Worm (Caenorhabditis elegans) whole organism, mixed stage, embryonic: ENCODE measurements around the gene apd-3.

Source experiments
- M03D4.4 ChIP-seq: sonication (generic microtip); optimal IDR thresholded peaks from 2 replicates; lab custom pipeline; 2017; ENCODE audit warnings: mild to moderate bottlenecking, missing genetic modification characterization, missing compliant biosample characterization
- bed-3 ChIP-seq: fragments of 200-800 bp; sonication (Bioruptor generic); optimal IDR thresholded peaks from 3 replicates; lab custom pipeline; 2018; ENCODE audit warnings: mild to moderate bottlenecking, missing genetic modification characterization, moderate library complexity, missing compliant biosample characterization
- blmp-1 ChIP-seq: fragments of 150-350 bp; optimal IDR thresholded peaks from 2 replicates; lab custom pipeline; 2014; ENCODE audit warnings: missing biosample characterization, missing genetic modification characterization
- ceh-39 ChIP-seq: fragments of 150-350 bp; optimal IDR thresholded peaks from 2 replicates; lab custom pipeline; 2014; ENCODE audit warnings: missing biosample characterization, missing genetic modification characterization
- ceh-43 ChIP-seq: fragments of 200-800 bp; sonication (Bioruptor generic); optimal IDR thresholded peaks from 2 replicates; lab custom pipeline; 2018; ENCODE audit warnings: mild to moderate bottlenecking, missing genetic modification characterization, moderate library complexity, missing compliant biosample characterization
- ceh-83 ChIP-seq: fragments of 200-800 bp; sonication (Bioruptor generic); optimal IDR thresholded peaks from 2 replicates; lab custom pipeline; 2018; ENCODE audit warnings: mild to moderate bottlenecking, missing genetic modification characterization, missing compliant biosample characterization
- ces-1 ChIP-seq: fragments of 150-350 bp; optimal IDR thresholded peaks from 2 replicates; lab custom pipeline; 2014; ENCODE audit warnings: missing biosample characterization, missing genetic modification reagents, missing genetic modification characterization
- cnd-1 ChIP-seq: fragments of 200-800 bp; sonication (Bioruptor generic); optimal IDR thresholded peaks from 2 replicates; lab custom pipeline; 2018; ENCODE audit warnings: mild to moderate bottlenecking, missing genetic modification characterization, missing compliant biosample characterization
- drap-1 ChIP-seq: fragments of 200-800 bp; sonication (Bioruptor generic); optimal IDR thresholded peaks from 3 replicates; lab custom pipeline; 2018; ENCODE audit warnings: mild to moderate bottlenecking, missing genetic modification characterization, missing compliant biosample characterization
- elt-1 ChIP-seq: sonication (generic microtip); optimal IDR thresholded peaks from 2 replicates; lab custom pipeline; 2017; ENCODE audit warnings: missing genetic modification characterization, mild to moderate bottlenecking, missing compliant biosample characterization, antibody characterized with exemption, moderate library complexity, borderline replicate concordance; ENCODE audit not compliant: insufficient read depth
- elt-3 ChIP-seq: fragments of 150-350 bp; optimal IDR thresholded peaks from 2 replicates; lab custom pipeline; 2014; ENCODE audit warnings: missing biosample characterization, missing genetic modification characterization
- flh-1 ChIP-seq: fragments of 200-800 bp; sonication (Bioruptor generic); optimal IDR thresholded peaks from 2 replicates; lab custom pipeline; 2018; ENCODE audit warnings: mild to moderate bottlenecking, missing genetic modification characterization, moderate library complexity, missing compliant biosample characterization
- ham-2 ChIP-seq: fragments of 200-800 bp; sonication (Bioruptor generic); optimal IDR thresholded peaks from 2 replicates; lab custom pipeline; 2018; ENCODE audit warnings: mild to moderate bottlenecking, missing genetic modification characterization, missing compliant biosample characterization
- hlh-1 ChIP-seq: fragments of 150-350 bp; optimal IDR thresholded peaks from 2 replicates; lab custom pipeline; 2014; ENCODE audit warnings: missing biosample characterization, missing genetic modification reagents, missing genetic modification characterization
- lin-13 ChIP-seq: fragments of 150-350 bp; optimal IDR thresholded peaks from 2 replicates; lab custom pipeline; 2014; ENCODE audit warnings: missing biosample characterization, missing genetic modification characterization
- lin-32 ChIP-seq: fragments of 200-800 bp; sonication (Bioruptor generic); optimal IDR thresholded peaks from 2 replicates; lab custom pipeline; 2018; ENCODE audit warnings: mild to moderate bottlenecking, missing genetic modification characterization, missing compliant biosample characterization
- lsy-2 ChIP-seq: fragments of 150-350 bp; optimal IDR thresholded peaks from 2 replicates; lab custom pipeline; 2014; ENCODE audit warnings: missing biosample characterization, missing genetic modification characterization
- mab-5 ChIP-seq: fragments of 150-350 bp; optimal IDR thresholded peaks from 2 replicates; lab custom pipeline; 2014; ENCODE audit warnings: missing biosample characterization, missing genetic modification characterization
- mep-1 ChIP-seq: fragments of 150-350 bp; optimal IDR thresholded peaks from 2 replicates; lab custom pipeline; 2017; ENCODE audit warnings: missing biosample characterization, missing genetic modification reagents, missing genetic modification characterization, inconsistent platforms
- mls-2 ChIP-seq: sonication (generic microtip); optimal IDR thresholded peaks from 2 replicates; lab custom pipeline; 2016; ENCODE audit warnings: mild to moderate bottlenecking, missing genetic modification characterization, moderate library complexity, missing compliant biosample characterization
- nhr-12 ChIP-seq: fragments of 150-350 bp; optimal IDR thresholded peaks from 2 replicates; lab custom pipeline; 2014; ENCODE audit warnings: missing biosample characterization, missing genetic modification characterization
- nhr-2 ChIP-seq: fragments of 150-350 bp; optimal IDR thresholded peaks from 2 replicates; lab custom pipeline; 2014; ENCODE audit warnings: missing biosample characterization, missing genetic modification characterization
- nhr-237 ChIP-seq: fragments of 150-350 bp; optimal IDR thresholded peaks from 2 replicates; lab custom pipeline; 2014; ENCODE audit warnings: missing biosample characterization, missing genetic modification characterization
- nhr-28 ChIP-seq: fragments of 150-350 bp; optimal IDR thresholded peaks from 2 replicates; lab custom pipeline; 2014; ENCODE audit warnings: missing biosample characterization, missing genetic modification characterization
- nhr-76 ChIP-seq: sonication (generic microtip); optimal IDR thresholded peaks from 2 replicates; lab custom pipeline; 2017; ENCODE audit warnings: missing biosample characterization, missing genetic modification characterization
- pha-4 ChIP-seq: fragments of 150-350 bp; optimal IDR thresholded peaks from 2 replicates; lab custom pipeline; 2018; ENCODE audit warnings: missing biosample characterization, missing genetic modification reagents, missing genetic modification characterization
- sem-2 ChIP-seq: fragments of 200-800 bp; sonication (Bioruptor generic); optimal IDR thresholded peaks from 2 replicates; lab custom pipeline; 2018; ENCODE audit warnings: mild to moderate bottlenecking, missing genetic modification characterization, missing compliant biosample characterization
- snpc-4 ChIP-seq: fragments of 150-350 bp; optimal IDR thresholded peaks from 2 replicates; lab custom pipeline; 2014; ENCODE audit warnings: missing biosample characterization, missing genetic modification characterization
- sptf-1 ChIP-seq: sonication (generic microtip); optimal IDR thresholded peaks from 2 replicates; lab custom pipeline; 2017; ENCODE audit warnings: mild to moderate bottlenecking, missing genetic modification characterization, moderate library complexity, missing compliant biosample characterization
- tbx-8 ChIP-seq: fragments of 200-800 bp; sonication (Bioruptor generic); optimal IDR thresholded peaks from 2 replicates; lab custom pipeline; 2018; ENCODE audit warnings: mild to moderate bottlenecking, missing genetic modification characterization, moderate library complexity, missing compliant biosample characterization
- unc-120 ChIP-seq: sonication (generic microtip); optimal IDR thresholded peaks from 2 replicates; lab custom pipeline; 2017; ENCODE audit warnings: missing genetic modification characterization, missing compliant biosample characterization; ENCODE audit not compliant: poor library complexity, severe bottlenecking
- unc-39 ChIP-seq: fragments of 150-350 bp; optimal IDR thresholded peaks from 2 replicates; lab custom pipeline; 2014; ENCODE audit warnings: missing biosample characterization, missing genetic modification characterization
- unc-62 ChIP-seq: fragments of 150-350 bp; optimal IDR thresholded peaks from 2 replicates; lab custom pipeline; 2014; ENCODE audit warnings: missing biosample characterization, missing genetic modification reagents, missing genetic modification characterization
- zip-8 ChIP-seq: fragments of 150-350 bp; optimal IDR thresholded peaks from 2 replicates; lab custom pipeline; 2014; ENCODE audit warnings: missing biosample characterization, missing genetic modification characterization
- ztf-11 ChIP-seq: fragments of 150-350 bp; optimal IDR thresholded peaks from 2 replicates; lab custom pipeline; 2014; ENCODE audit warnings: missing biosample characterization, missing genetic modification characterization

The apd-3 gene

DNA sequence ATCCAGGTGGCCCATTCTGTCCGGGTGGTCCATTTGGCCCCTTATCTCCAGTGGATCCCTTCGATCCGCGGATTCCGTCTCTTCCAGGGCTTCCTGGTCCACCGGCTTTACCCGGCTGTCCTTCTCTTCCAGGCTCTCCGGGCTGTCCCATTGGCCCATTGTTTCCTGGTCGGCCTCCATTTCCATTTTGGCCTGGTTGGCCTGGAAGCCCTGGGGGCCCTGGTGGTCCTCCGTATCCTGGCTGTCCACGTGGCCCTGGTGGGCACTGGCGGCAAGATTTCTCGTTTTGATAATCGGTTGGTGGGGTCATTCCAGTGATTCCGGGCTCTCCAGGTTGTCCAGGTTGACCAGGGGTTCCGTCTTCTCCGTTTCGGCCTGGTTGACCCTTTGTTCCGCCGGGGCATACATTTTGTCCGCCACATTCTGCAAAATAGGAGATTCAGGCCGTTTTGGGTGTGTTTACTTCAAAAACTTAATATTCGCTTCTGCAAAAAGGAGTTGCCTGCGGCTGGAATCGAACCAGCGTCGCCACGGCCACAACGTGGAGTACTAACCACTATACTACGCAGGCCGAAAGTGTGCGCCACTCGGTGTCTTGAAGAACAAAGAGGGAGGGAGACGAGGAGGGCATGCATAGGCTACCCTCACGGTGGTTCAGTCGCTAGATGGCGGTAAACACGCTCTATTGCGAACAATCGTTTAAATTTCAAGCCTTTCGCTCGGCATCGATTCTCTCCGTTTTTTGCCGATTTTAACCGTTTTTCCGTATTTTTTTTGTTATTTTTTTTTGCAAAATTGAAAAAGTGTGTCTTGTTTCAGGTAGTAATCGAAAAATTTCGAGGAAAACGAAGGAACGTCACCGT is 25.0 kb downstream of the apd-3 start, which contains the start of gene W09G10.9:
Gene W09G10.9 (plus strand): TSS at position 813 of the 863 bp plus-strand sequence.
- TF ChIP-seq sem-2, result peak; percentile 70
- TF ChIP-seq hlh-1 (tag; lab: Kevin White, UChicago), result peak; percentile 50
- peak; percentile 80 for TF ChIP-seq ham-2 (GFP tag; lab: Kevin White, UChicago)
- TF ChIP-seq nhr-12 (tag; lab: Kevin White, UChicago), result no peak
- TF ChIP-seq unc-39, result no peak
- no peak for TF ChIP-seq elt-3 (tag; lab: Kevin White, UChicago)
- TF ChIP-seq ztf-11, result peak; percentile 33
- peak; percentile 34 for TF ChIP-seq lsy-2 (tag; lab: Kevin White, UChicago)
- peak; percentile 72 for TF ChIP-seq lin-32
- TF ChIP-seq drap-1, result peak; percentile 85
- TF ChIP-seq nhr-28, result peak; percentile 1
- TF ChIP-seq mls-2 (tag; lab: Kevin White, UChicago), result peak; percentile 91
- TF ChIP-seq flh-1 (GFP tag; lab: Kevin White, UChicago), result peak; percentile 48
- TF ChIP-seq cnd-1, result peak; percentile 85
- peak; percentile 94 for TF ChIP-seq sptf-1
- TF ChIP-seq mab-5 (tag; lab: Kevin White, UChicago), result no peak
- no peak for TF ChIP-seq elt-1 (tag; lab: Kevin White, UChicago)
- TF ChIP-seq nhr-76 (tag; lab: Kevin White, UChicago), result no peak
- TF ChIP-seq pha-4, result no peak
- TF ChIP-seq unc-62, result no peak
- peak; percentile 91 for TF ChIP-seq ceh-83 (GFP tag; lab: Kevin White, UChicago)
- TF ChIP-seq tbx-8 (GFP tag; lab: Kevin White, UChicago), result peak; percentile 51
- TF ChIP-seq ceh-43 (GFP tag; lab: Kevin White, UChicago), result peak; percentile 79
- TF ChIP-seq ces-1 (GFP tag; lab: Kevin White, UChicago), result peak; percentile 29
- TF ChIP-seq zip-8, result no peak
- peak; percentile 70 for TF ChIP-seq unc-120
- TF ChIP-seq mep-1 (tag; lab: Kevin White, UChicago), result peak; percentile 30
- TF ChIP-seq blmp-1 (tag; lab: Kevin White, UChicago), result no peak
- TF ChIP-seq snpc-4 (tag; lab: Kevin White, UChicago), result no peak
- peak; percentile 70 for TF ChIP-seq bed-3 (GFP tag; lab: Kevin White, UChicago)
- no peak for TF ChIP-seq ceh-39 (tag; lab: Kevin White, UChicago)
- TF ChIP-seq lin-13 (tag; lab: Kevin White, UChicago), result peak; percentile 28
- peak; percentile 41 for TF ChIP-seq nhr-237 (tag; lab: Kevin White, UChicago)
- TF ChIP-seq M03D4.4 (tag; lab: Kevin White, UChicago), result peak; percentile 89
- TF ChIP-seq nhr-2 (tag; lab: Kevin White, UChicago), result no peak

ce11 chrII:3518961-3519544 is 27.2 kb downstream of the apd-3 start, which contains the start of gene clec-126:
Gene clec-126, plus strand, starts transcription at chrII:3519494.
- peak; percentile 75 for TF ChIP-seq M03D4.4 (tag; lab: Kevin White, UChicago)
- peak; percentile 51 for TF ChIP-seq hlh-1 (tag; lab: Kevin White, UChicago)
- TF ChIP-seq unc-62, result no peak
- peak; percentile 84 for TF ChIP-seq drap-1
- no peak for TF ChIP-seq nhr-12 (tag; lab: Kevin White, UChicago)
- peak; percentile 86 for TF ChIP-seq cnd-1
- TF ChIP-seq ham-2 (GFP tag; lab: Kevin White, UChicago), result peak; percentile 83
- peak; percentile 91 for TF ChIP-seq sptf-1
- peak; percentile 0 for TF ChIP-seq elt-1 (tag; lab: Kevin White, UChicago)
- peak; percentile 78 for TF ChIP-seq sem-2
- peak; percentile 67 for TF ChIP-seq zip-8
- TF ChIP-seq lin-32, result peak; percentile 31
- peak; percentile 3 for TF ChIP-seq unc-39
- TF ChIP-seq ztf-11, result peak; percentile 48
- TF ChIP-seq mls-2 (tag; lab: Kevin White, UChicago), result peak; percentile 77
- peak; percentile 86 for TF ChIP-seq ceh-83 (GFP tag; lab: Kevin White, UChicago)
- TF ChIP-seq nhr-237 (tag; lab: Kevin White, UChicago), result peak; percentile 22
- peak; percentile 38 for TF ChIP-seq flh-1 (GFP tag; lab: Kevin White, UChicago)
- peak; percentile 43 for TF ChIP-seq lin-13 (tag; lab: Kevin White, UChicago)
- no peak for TF ChIP-seq nhr-28
- TF ChIP-seq nhr-76 (tag; lab: Kevin White, UChicago), result peak; percentile 43
- peak; percentile 9 for TF ChIP-seq mep-1 (tag; lab: Kevin White, UChicago)
- TF ChIP-seq mab-5 (tag; lab: Kevin White, UChicago), result no peak
- peak; percentile 37 for TF ChIP-seq elt-3 (tag; lab: Kevin White, UChicago)
- TF ChIP-seq snpc-4 (tag; lab: Kevin White, UChicago), result no peak
- TF ChIP-seq lsy-2 (tag; lab: Kevin White, UChicago), result peak; percentile 27
- TF ChIP-seq bed-3 (GFP tag; lab: Kevin White, UChicago), result peak; percentile 40
- TF ChIP-seq pha-4, result no peak
- no peak for TF ChIP-seq blmp-1 (tag; lab: Kevin White, UChicago)
- TF ChIP-seq unc-120, result peak; percentile 89
- TF ChIP-seq ceh-39 (tag; lab: Kevin White, UChicago), result no peak
- TF ChIP-seq ceh-43 (GFP tag; lab: Kevin White, UChicago), result peak; percentile 49
- TF ChIP-seq nhr-2 (tag; lab: Kevin White, UChicago), result no peak
- peak; percentile 49 for TF ChIP-seq tbx-8 (GFP tag; lab: Kevin White, UChicago)
- peak; percentile 82 for TF ChIP-seq ces-1 (GFP tag; lab: Kevin White, UChicago)
